Worm (Caenorhabditis elegans) whole organism, L4 larva: Measurements from ENCODE around the gene C05G5.5.
A peak's percentile ranks its signal among the peaks of the same experiment; 100 is the strongest.

Experiments used
- F49E8.2 ChIP-seq: sonication (generic microtip); optimal IDR thresholded peaks from 2 replicates; lab custom pipeline; 2016; ENCODE audit warnings: missing compliant biosample characterization, mild to moderate bottlenecking, missing genetic modification characterization, borderline replicate concordance
- R02D3.7 ChIP-seq: fragments of 150-350 bp; sonication (generic microtip); optimal IDR thresholded peaks from 3 replicates; lab custom pipeline; 2014; ENCODE audit warnings: missing biosample characterization, missing genetic modification characterization
- aha-1 ChIP-seq: fragments of 150-350 bp; peaks from one replicate; lab custom pipeline; 2014; ENCODE audit warnings: missing biosample characterization, missing genetic modification characterization
- aly-2 ChIP-seq: sonication (generic microtip); optimal IDR thresholded peaks from 2 replicates; lab custom pipeline; 2018; ENCODE audit warnings: missing biosample characterization, missing genetic modification characterization
- ama-1 ChIP-seq: fragments of 150-350 bp; optimal IDR thresholded peaks from 2 replicates; lab custom pipeline; 2014; ENCODE audit warnings: inconsistent platforms, mixed read lengths
- attf-4 ChIP-seq: sonication (generic microtip); optimal IDR thresholded peaks from 3 replicates; lab custom pipeline; 2017; ENCODE audit warnings: missing biosample characterization, missing genetic modification characterization
- ceh-20 ChIP-seq: fragments of 200-800 bp; sonication (Bioruptor generic); IDR thresholded peaks from 2 replicates; pipeline ENCODE4 v1.3.6; 2022; ENCODE audit warnings: missing genetic modification reagents, missing genetic modification characterization, missing compliant biosample characterization
- ceh-82 ChIP-seq: sonication (generic microtip); optimal IDR thresholded peaks from 2 replicates; lab custom pipeline; 2017; ENCODE audit warnings: missing biosample characterization, missing genetic modification characterization
- daf-16 ChIP-seq, 3 experiments: sonication (generic microtip); optimal IDR thresholded peaks; 2 replicates each; lab custom pipeline; 2016 to 2017; ENCODE audit warnings: missing genetic modification characterization in 3 of 3, missing genetic modification reagents in 3 of 3, mild to moderate bottlenecking in 2 of 3, missing compliant biosample characterization in 2 of 3, missing biosample characterization in 1 of 3, moderate library complexity in 1 of 3
- daf-19 ChIP-seq: fragments of 200-800 bp; sonication (Bioruptor generic); conservative IDR thresholded peaks from 2 replicates; pipeline ENCODE4 v1.3.6; 2022; ENCODE audit warnings: missing genetic modification characterization, missing compliant biosample characterization
- dmd-8 ChIP-seq: fragments of 200-800 bp; sonication (Bioruptor generic); IDR thresholded peaks from 2 replicates; pipeline ENCODE4 v1.3.6; 2022; ENCODE audit warnings: missing genetic modification characterization, missing compliant biosample characterization
- dve-1 ChIP-seq: sonication (generic microtip); optimal IDR thresholded peaks from 2 replicates; lab custom pipeline; 2017; ENCODE audit warnings: antibody characterized with exemption, mild to moderate bottlenecking, missing genetic modification characterization, missing compliant biosample characterization; ENCODE audit not compliant: insufficient read depth
- egl-43 ChIP-seq: fragments of 200-800 bp; sonication (Bioruptor generic); IDR thresholded peaks from 2 replicates; pipeline ENCODE4 v1.3.6; 2022; ENCODE audit warnings: missing genetic modification reagents, missing genetic modification characterization, missing compliant biosample characterization
- fkh-10 ChIP-seq: fragments of 150-350 bp; optimal IDR thresholded peaks from 2 replicates; lab custom pipeline; 2014; ENCODE audit warnings: missing biosample characterization, missing genetic modification reagents, missing genetic modification characterization
- gei-8 ChIP-seq: fragments of 200-800 bp; sonication (Bioruptor generic); optimal IDR thresholded peaks from 2 replicates; lab custom pipeline; 2018; ENCODE audit warnings: mild to moderate bottlenecking, missing genetic modification characterization, missing compliant biosample characterization
- hif-1 ChIP-seq, 2 experiments: sonication (generic microtip); optimal IDR thresholded peaks; 2 replicates each; lab custom pipeline; 2016 to 2017; ENCODE audit warnings: missing compliant biosample characterization in 2 of 2, missing genetic modification characterization in 2 of 2, missing genetic modification reagents in 2 of 2, missing genotype in 2 of 2, mild to moderate bottlenecking in 1 of 2
- hlh-11 ChIP-seq: fragments of 200-800 bp; sonication (Bioruptor generic); optimal IDR thresholded peaks from 2 replicates; lab custom pipeline; 2018; ENCODE audit warnings: mild to moderate bottlenecking, missing genetic modification characterization, missing compliant biosample characterization
- hmg-1.1 ChIP-seq: fragments of 200-800 bp; sonication (Bioruptor generic); IDR thresholded peaks from 2 replicates; pipeline ENCODE4 v1.3.6; 2022; ENCODE audit warnings: missing genetic modification reagents, missing genetic modification characterization, missing compliant biosample characterization
- jun-1 ChIP-seq: fragments of 150-350 bp; optimal IDR thresholded peaks from 2 replicates; lab custom pipeline; 2014; ENCODE audit warnings: missing biosample characterization, missing genetic modification reagents, missing genetic modification characterization
- lim-7 ChIP-seq: fragments of 200-800 bp; sonication (Bioruptor generic); IDR thresholded peaks from 2 replicates; pipeline ENCODE4 v1.3.6; 2022; ENCODE audit warnings: missing genetic modification characterization, missing compliant biosample characterization
- lin-1 ChIP-seq: fragments of 200-800 bp; sonication (Bioruptor generic); IDR thresholded peaks from 2 replicates; pipeline ENCODE4 v1.3.6; 2022; ENCODE audit warnings: missing genetic modification reagents, missing genetic modification characterization, missing compliant biosample characterization
- lin-13 ChIP-seq: fragments of 150-350 bp; optimal IDR thresholded peaks from 2 replicates; lab custom pipeline; 2014; ENCODE audit warnings: missing biosample characterization, missing genetic modification reagents, missing genetic modification characterization
- lin-15B ChIP-seq: fragments of 150-350 bp; sonication (generic microtip); optimal IDR thresholded peaks from 3 replicates; lab custom pipeline; 2014; ENCODE audit warnings: missing biosample characterization, missing genetic modification characterization
- lir-3 ChIP-seq: sonication (generic microtip); optimal IDR thresholded peaks from 2 replicates; lab custom pipeline; 2016; ENCODE audit warnings: mild to moderate bottlenecking, missing genetic modification characterization, missing compliant biosample characterization
- lsy-2 ChIP-seq, 2 experiments: fragments of 150-350 bp in 1 of 2; sonication (generic microtip) in 1 of 2; optimal IDR thresholded peaks; 2 replicates each; lab custom pipeline; 2014 to 2017; ENCODE audit warnings: missing biosample characterization in 2 of 2, missing genetic modification characterization in 2 of 2
- mdt-29 ChIP-seq: fragments of 200-800 bp; sonication (Bioruptor generic); IDR thresholded peaks from 2 replicates; pipeline ENCODE4 v1.3.6; 2022; ENCODE audit warnings: missing genetic modification reagents, missing genetic modification characterization, missing compliant biosample characterization
- mxl-2 ChIP-seq: fragments of 200-800 bp; sonication (Bioruptor generic); conservative IDR thresholded peaks from 2 replicates; pipeline ENCODE4 v1.3.6; 2022; ENCODE audit warnings: missing genetic modification reagents, missing genetic modification characterization, missing compliant biosample characterization
- mxl-3 ChIP-seq: fragments of 200-800 bp; sonication (Bioruptor generic); optimal IDR thresholded peaks from 2 replicates; lab custom pipeline; 2018; ENCODE audit warnings: mild to moderate bottlenecking, missing genetic modification characterization, missing compliant biosample characterization
- nhr-10 ChIP-seq: fragments of 150-350 bp; optimal IDR thresholded peaks from 2 replicates; lab custom pipeline; 2014; ENCODE audit warnings: missing biosample characterization, missing genetic modification characterization
- nhr-102 ChIP-seq: sonication (generic microtip); optimal IDR thresholded peaks from 2 replicates; lab custom pipeline; 2016; ENCODE audit warnings: mild to moderate bottlenecking, missing genetic modification characterization, moderate library complexity, missing compliant biosample characterization
- nhr-111 ChIP-seq: fragments of 200-800 bp; sonication (Bioruptor generic); optimal IDR thresholded peaks from 2 replicates; lab custom pipeline; 2018; ENCODE audit warnings: mild to moderate bottlenecking, missing genetic modification characterization, missing compliant biosample characterization
- nhr-28 ChIP-seq: fragments of 150-350 bp; optimal IDR thresholded peaks from 2 replicates; lab custom pipeline; 2014; ENCODE audit warnings: missing biosample characterization, missing genetic modification characterization
- nhr-41 ChIP-seq: fragments of 200-800 bp; sonication (Bioruptor generic); IDR thresholded peaks from 2 replicates; pipeline ENCODE4 v1.3.6; 2022; ENCODE audit warnings: missing genetic modification reagents, missing genetic modification characterization, missing compliant biosample characterization
- nhr-76 ChIP-seq: fragments of 150-350 bp; optimal IDR thresholded peaks from 2 replicates; lab custom pipeline; 2014; ENCODE audit warnings: missing biosample characterization, missing genetic modification characterization
- nhr-77 ChIP-seq: fragments of 150-350 bp; optimal IDR thresholded peaks from 2 replicates; lab custom pipeline; 2014; ENCODE audit warnings: missing biosample characterization, missing genetic modification characterization
- pha-4 ChIP-seq, 2 experiments: fragments of 150-350 bp in 1 of 2; fragments of 200-800 bp in 1 of 2; sonication (Bioruptor generic) in 1 of 2; IDR thresholded peaks in 1 of 2; optimal IDR thresholded peaks in 1 of 2; 2 replicates each; pipeline versions ENCODE4 v1.3.6 to Lab custom; 2014 to 2022; ENCODE audit warnings: missing genetic modification characterization in 2 of 2, missing genetic modification reagents in 2 of 2, missing biosample characterization in 1 of 2, missing compliant biosample characterization in 1 of 2
- rbr-2 ChIP-seq: sonication (generic microtip); optimal IDR thresholded peaks from 2 replicates; lab custom pipeline; 2016; ENCODE audit warnings: missing genotype, missing genetic modification characterization, missing compliant biosample characterization
- saeg-2 ChIP-seq: fragments of 200-800 bp; sonication (Bioruptor generic); IDR thresholded peaks from 2 replicates; pipeline ENCODE4 v1.3.6; 2022; ENCODE audit warnings: missing genetic modification reagents, missing genetic modification characterization, missing compliant biosample characterization
- set-16 ChIP-seq: fragments of 200-800 bp; sonication (Bioruptor generic); IDR thresholded peaks from 2 replicates; pipeline ENCODE4 v1.3.6; 2022; ENCODE audit warnings: missing genetic modification reagents, missing genetic modification characterization, missing compliant biosample characterization
- tag-97 ChIP-seq: fragments of 200-800 bp; sonication (Bioruptor generic); IDR thresholded peaks from 2 replicates; pipeline ENCODE4 v1.3.6; 2022; ENCODE audit warnings: missing genetic modification characterization, missing compliant biosample characterization
- tra-1 ChIP-seq: fragments of 200-800 bp; sonication (Bioruptor generic); IDR thresholded peaks from 2 replicates; pipeline ENCODE4 v1.3.6; 2022; ENCODE audit warnings: missing genetic modification reagents, missing genetic modification characterization, missing compliant biosample characterization
- unc-39 ChIP-seq: sonication (generic microtip); optimal IDR thresholded peaks from 2 replicates; lab custom pipeline; 2017; ENCODE audit warnings: missing biosample characterization, missing genetic modification characterization
- unc-62 ChIP-seq, 3 experiments: fragments of 150-350 bp in 1 of 3; sonication (generic microtip); optimal IDR thresholded peaks in 2 of 3; peaks in 1 of 3; 1 replicate in 1 of 3; 2 replicates in 2 of 3; lab custom pipeline; 2014 to 2017; ENCODE audit warnings: missing biosample characterization in 3 of 3, missing genetic modification characterization in 3 of 3, missing genetic modification reagents in 3 of 3, missing genotype in 1 of 3
- zfp-2 ChIP-seq: sonication (generic microtip); optimal IDR thresholded peaks from 2 replicates; lab custom pipeline; 2016; ENCODE audit warnings: mild to moderate bottlenecking, missing genetic modification characterization, missing compliant biosample characterization
- zip-11 ChIP-seq: fragments of 200-800 bp; sonication (Bioruptor generic); IDR thresholded peaks from 2 replicates; pipeline ENCODE4 v1.3.6; 2022; ENCODE audit warnings: missing genetic modification characterization, missing compliant biosample characterization
- ztf-11 ChIP-seq: fragments of 150-350 bp; optimal IDR thresholded peaks from 2 replicates; lab custom pipeline; 2014; ENCODE audit warnings: missing biosample characterization, missing genetic modification characterization
- ztf-7 ChIP-seq: fragments of 150-350 bp; optimal IDR thresholded peaks from 2 replicates; lab custom pipeline; 2014; ENCODE audit warnings: missing biosample characterization, missing genetic modification characterization

Gene C05G5.5

DNA sequence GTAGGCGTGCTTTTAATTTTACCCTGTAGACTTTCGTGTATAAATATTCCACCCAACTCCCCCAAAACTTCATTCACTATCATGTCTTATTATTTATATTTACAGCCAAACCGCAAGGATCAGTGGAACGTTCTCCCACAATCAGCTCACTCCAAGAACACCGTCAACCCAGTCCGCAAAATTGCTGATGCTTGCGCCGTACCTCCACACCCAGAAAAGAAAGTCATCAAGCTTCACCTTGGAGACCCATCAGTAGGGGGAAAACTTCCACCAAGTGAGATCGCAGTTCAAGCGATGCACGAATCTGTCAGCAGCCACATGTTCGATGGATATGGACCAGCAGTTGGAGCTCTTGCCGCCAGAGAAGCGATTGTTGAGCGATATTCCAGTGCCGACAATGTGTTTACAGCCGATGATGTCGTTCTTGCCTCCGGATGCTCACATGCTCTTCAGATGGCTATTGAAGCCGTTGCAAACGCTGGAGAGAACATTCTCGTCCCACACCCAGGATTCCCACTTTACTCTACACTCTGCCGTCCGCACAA is 30.3 kb upstream of the C05G5.5 start:
- TF ChIP-seq jun-1 (no peak), fkh-10 (GFP tag; lab: Kevin White, UChicago) (no peak), mxl-2 (no peak), nhr-28 (tag; lab: Kevin White, UChicago) (no peak), hif-1 (tag; optimal IDR thresholded peaks at IDR 0.05; lab: Kevin White, UChicago) (no peak), ztf-11 (tag; lab: Kevin White, UChicago) (no peak), aha-1 (tag; lab: Kevin White, UChicago) (peak; percentile 19), nhr-111 (GFP tag; lab: Kevin White, UChicago) (no peak), set-16 (peak; percentile 18; the same call in 1 of the 2 replicates), attf-4 (tag; lab: Kevin White, UChicago) (no peak), nhr-102 (tag; lab: Kevin White, UChicago) (no peak), egl-43 (GFP tag; lab: Robert Waterston, UW) (no peak), mxl-3 (GFP tag; lab: Kevin White, UChicago) (no peak), ama-1 (lab: Kevin White, UChicago) (no peak), lin-15B (tag; lab: Kevin White, UChicago) (no peak), unc-39 (tag; lab: Kevin White, UChicago) (no peak), hlh-11 (tag; lab: Kevin White, UChicago) (no peak), ceh-82 (tag; lab: Kevin White, UChicago) (no peak), zip-11 (GFP tag; lab: Robert Waterston, UW) (no peak), dmd-8 (GFP tag; lab: Robert Waterston, UW) (peak; percentile 50; the same call in 1 of the 2 replicates), R02D3.7 (tag; lab: Kevin White, UChicago) (no peak), rbr-2 (tag; lab: Kevin White, UChicago) (no peak), unc-62 (GFP tag; optimal IDR thresholded peaks at IDR 0.05 in 1 of 2; lab: Kevin White, UChicago) (no peak), unc-62 (tag; optimal IDR thresholded peaks at IDR 0.05; lab: Kevin White, UChicago) (no peak), lim-7 (GFP tag; lab: Robert Waterston, UW) (no peak), F49E8.2 (no peak)

DNA sequence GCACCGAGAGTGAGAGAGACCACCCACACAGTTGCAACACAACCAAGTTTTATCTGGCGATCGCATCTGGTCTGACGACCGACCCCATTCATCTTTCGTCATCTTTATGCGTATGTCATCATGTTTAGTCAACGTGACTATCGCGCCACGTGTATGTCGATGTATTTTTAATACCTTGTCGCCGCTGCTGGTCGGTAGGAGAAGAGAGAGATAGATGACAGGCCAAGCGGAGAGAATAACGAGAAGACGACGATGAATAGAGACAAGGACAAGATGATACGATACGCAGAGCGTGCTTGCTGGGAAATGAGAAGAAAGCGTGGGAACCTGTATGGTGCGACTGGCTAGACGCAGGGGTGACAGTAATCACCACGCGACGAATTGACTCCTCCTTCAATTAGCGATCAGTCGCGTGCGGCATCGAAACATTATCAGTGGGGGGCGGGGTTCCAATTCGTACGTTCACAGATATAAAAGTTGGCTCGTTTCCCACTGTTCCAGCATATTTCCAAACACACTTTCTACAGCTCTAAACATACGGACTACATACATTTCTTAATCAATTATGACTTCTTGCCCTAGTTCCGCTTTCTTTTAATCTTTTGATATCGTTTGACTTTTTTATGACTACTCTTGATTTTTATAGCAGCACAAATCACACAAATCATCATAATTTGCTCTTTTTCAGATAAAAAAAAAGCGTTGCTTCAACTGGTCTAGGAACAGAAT is 29.6 kb upstream of the C05G5.5 start, which contains the start of gene tatn-1:
Gene tatn-1, plus strand, starts transcription at position 689 of the 729 bp plus-strand sequence.
- TF ChIP-seq lir-3 (no peak), nhr-77 (tag; lab: Kevin White, UChicago) (peak; percentile 94), nhr-76 (tag; lab: Kevin White, UChicago) (no peak), aly-2 (tag; lab: Kevin White, UChicago) (no peak), tag-97 (GFP tag; lab: Robert Waterston, UW) (no peak), daf-16 (GFP tag; optimal IDR thresholded peaks at IDR 0.05; lab: Kevin White, UChicago) (peak in 1 of 2 experiments; percentile 56), daf-16 (tag; optimal IDR thresholded peaks at IDR 0.05; lab: Kevin White, UChicago) (peak; percentile 81), lsy-2 (tag; optimal IDR thresholded peaks at IDR 0.05; lab: Kevin White, UChicago) (peak; percentile 43 to 58), daf-19 (GFP tag; lab: Robert Waterston, UW) (no peak), aha-1 (tag; lab: Kevin White, UChicago) (peak; percentile 99), mxl-3 (GFP tag; lab: Kevin White, UChicago) (peak; percentile 99), ztf-7 (tag; lab: Kevin White, UChicago) (peak; percentile 39), hmg-1.1 (GFP tag; lab: Robert Waterston, UW) (peak; percentile 25; the same call in 1 of the 2 replicates), jun-1 (peak; percentile 53), nhr-10 (peak; percentile 81), mdt-29 (0 out of 2 replicates have a peak, but pooled peaks have one; percentile 27), nhr-41 (GFP tag; lab: Robert Waterston, UW) (peak; percentile 24; the same call in 1 of the 2 replicates), pha-4 (GFP tag; IDR thresholded peaks at IDR 0.05; lab: Robert Waterston, UW) (0 out of 2 replicates have a peak, but pooled peaks have one; percentile 38), pha-4 (tag; optimal IDR thresholded peaks at IDR 0.05; lab: Kevin White, UChicago) (no peak), dve-1 (tag; lab: Kevin White, UChicago) (peak; percentile 86), egl-43 (GFP tag; lab: Robert Waterston, UW) (0 out of 2 replicates have a peak, but pooled peaks have one; percentile 11), tra-1 (peak; percentile 85), lin-13 (GFP tag; lab: Kevin White, UChicago) (peak; percentile 30), lin-1 (GFP tag; lab: Robert Waterston, UW) (peak; percentile 52), zfp-2 (tag; lab: Kevin White, UChicago) (no peak), saeg-2 (GFP tag; lab: Robert Waterston, UW) (peak; percentile 80; the same call in 1 of the 2 replicates), nhr-28 (tag; lab: Kevin White, UChicago) (peak; percentile 83), ceh-20 (no peak), gei-8 (GFP tag; lab: Kevin White, UChicago) (peak; percentile 80)
